Worm (Caenorhabditis elegans) whole organism, mixed stage, embryonic: Measurements from ENCODE around the gene gpa-3.

Experiments used
- M03D4.4 ChIP-seq: sonication (generic microtip); optimal IDR thresholded peaks from 2 replicates; lab custom pipeline; 2017; ENCODE audit warnings: mild to moderate bottlenecking, missing genetic modification characterization, missing compliant biosample characterization
- bed-3 ChIP-seq: fragments of 200-800 bp; sonication (Bioruptor generic); optimal IDR thresholded peaks from 3 replicates; lab custom pipeline; 2018; ENCODE audit warnings: mild to moderate bottlenecking, missing genetic modification characterization, moderate library complexity, missing compliant biosample characterization
- blmp-1 ChIP-seq: fragments of 150-350 bp; optimal IDR thresholded peaks from 2 replicates; lab custom pipeline; 2014; ENCODE audit warnings: missing biosample characterization, missing genetic modification characterization
- ceh-39 ChIP-seq: fragments of 150-350 bp; optimal IDR thresholded peaks from 2 replicates; lab custom pipeline; 2014; ENCODE audit warnings: missing biosample characterization, missing genetic modification characterization
- ceh-43 ChIP-seq: fragments of 200-800 bp; sonication (Bioruptor generic); optimal IDR thresholded peaks from 2 replicates; lab custom pipeline; 2018; ENCODE audit warnings: mild to moderate bottlenecking, missing genetic modification characterization, moderate library complexity, missing compliant biosample characterization
- ceh-83 ChIP-seq: fragments of 200-800 bp; sonication (Bioruptor generic); optimal IDR thresholded peaks from 2 replicates; lab custom pipeline; 2018; ENCODE audit warnings: mild to moderate bottlenecking, missing genetic modification characterization, missing compliant biosample characterization
- ces-1 ChIP-seq: fragments of 150-350 bp; optimal IDR thresholded peaks from 2 replicates; lab custom pipeline; 2014; ENCODE audit warnings: missing biosample characterization, missing genetic modification reagents, missing genetic modification characterization
- cnd-1 ChIP-seq: fragments of 200-800 bp; sonication (Bioruptor generic); optimal IDR thresholded peaks from 2 replicates; lab custom pipeline; 2018; ENCODE audit warnings: mild to moderate bottlenecking, missing genetic modification characterization, missing compliant biosample characterization
- drap-1 ChIP-seq: fragments of 200-800 bp; sonication (Bioruptor generic); optimal IDR thresholded peaks from 3 replicates; lab custom pipeline; 2018; ENCODE audit warnings: mild to moderate bottlenecking, missing genetic modification characterization, missing compliant biosample characterization
- elt-1 ChIP-seq: sonication (generic microtip); optimal IDR thresholded peaks from 2 replicates; lab custom pipeline; 2017; ENCODE audit warnings: missing genetic modification characterization, mild to moderate bottlenecking, missing compliant biosample characterization, antibody characterized with exemption, moderate library complexity, borderline replicate concordance; ENCODE audit not compliant: insufficient read depth
- elt-3 ChIP-seq: fragments of 150-350 bp; optimal IDR thresholded peaks from 2 replicates; lab custom pipeline; 2014; ENCODE audit warnings: missing biosample characterization, missing genetic modification characterization
- flh-1 ChIP-seq: fragments of 200-800 bp; sonication (Bioruptor generic); optimal IDR thresholded peaks from 2 replicates; lab custom pipeline; 2018; ENCODE audit warnings: mild to moderate bottlenecking, missing genetic modification characterization, moderate library complexity, missing compliant biosample characterization
- ham-2 ChIP-seq: fragments of 200-800 bp; sonication (Bioruptor generic); optimal IDR thresholded peaks from 2 replicates; lab custom pipeline; 2018; ENCODE audit warnings: mild to moderate bottlenecking, missing genetic modification characterization, missing compliant biosample characterization
- hlh-1 ChIP-seq: fragments of 150-350 bp; optimal IDR thresholded peaks from 2 replicates; lab custom pipeline; 2014; ENCODE audit warnings: missing biosample characterization, missing genetic modification reagents, missing genetic modification characterization
- lin-13 ChIP-seq: fragments of 150-350 bp; optimal IDR thresholded peaks from 2 replicates; lab custom pipeline; 2014; ENCODE audit warnings: missing biosample characterization, missing genetic modification characterization
- lin-32 ChIP-seq: fragments of 200-800 bp; sonication (Bioruptor generic); optimal IDR thresholded peaks from 2 replicates; lab custom pipeline; 2018; ENCODE audit warnings: mild to moderate bottlenecking, missing genetic modification characterization, missing compliant biosample characterization
- lsy-2 ChIP-seq: fragments of 150-350 bp; optimal IDR thresholded peaks from 2 replicates; lab custom pipeline; 2014; ENCODE audit warnings: missing biosample characterization, missing genetic modification characterization
- mab-5 ChIP-seq: fragments of 150-350 bp; optimal IDR thresholded peaks from 2 replicates; lab custom pipeline; 2014; ENCODE audit warnings: missing biosample characterization, missing genetic modification characterization
- mep-1 ChIP-seq: fragments of 150-350 bp; optimal IDR thresholded peaks from 2 replicates; lab custom pipeline; 2017; ENCODE audit warnings: missing biosample characterization, missing genetic modification reagents, missing genetic modification characterization, inconsistent platforms
- mls-2 ChIP-seq: sonication (generic microtip); optimal IDR thresholded peaks from 2 replicates; lab custom pipeline; 2016; ENCODE audit warnings: mild to moderate bottlenecking, missing genetic modification characterization, moderate library complexity, missing compliant biosample characterization
- nhr-12 ChIP-seq: fragments of 150-350 bp; optimal IDR thresholded peaks from 2 replicates; lab custom pipeline; 2014; ENCODE audit warnings: missing biosample characterization, missing genetic modification characterization
- nhr-2 ChIP-seq: fragments of 150-350 bp; optimal IDR thresholded peaks from 2 replicates; lab custom pipeline; 2014; ENCODE audit warnings: missing biosample characterization, missing genetic modification characterization
- nhr-237 ChIP-seq: fragments of 150-350 bp; optimal IDR thresholded peaks from 2 replicates; lab custom pipeline; 2014; ENCODE audit warnings: missing biosample characterization, missing genetic modification characterization
- nhr-28 ChIP-seq: fragments of 150-350 bp; optimal IDR thresholded peaks from 2 replicates; lab custom pipeline; 2014; ENCODE audit warnings: missing biosample characterization, missing genetic modification characterization
- nhr-76 ChIP-seq: sonication (generic microtip); optimal IDR thresholded peaks from 2 replicates; lab custom pipeline; 2017; ENCODE audit warnings: missing biosample characterization, missing genetic modification characterization
- pha-4 ChIP-seq: fragments of 150-350 bp; optimal IDR thresholded peaks from 2 replicates; lab custom pipeline; 2018; ENCODE audit warnings: missing biosample characterization, missing genetic modification reagents, missing genetic modification characterization
- sem-2 ChIP-seq: fragments of 200-800 bp; sonication (Bioruptor generic); optimal IDR thresholded peaks from 2 replicates; lab custom pipeline; 2018; ENCODE audit warnings: mild to moderate bottlenecking, missing genetic modification characterization, missing compliant biosample characterization
- sptf-1 ChIP-seq: sonication (generic microtip); optimal IDR thresholded peaks from 2 replicates; lab custom pipeline; 2017; ENCODE audit warnings: mild to moderate bottlenecking, missing genetic modification characterization, moderate library complexity, missing compliant biosample characterization
- unc-120 ChIP-seq: sonication (generic microtip); optimal IDR thresholded peaks from 2 replicates; lab custom pipeline; 2017; ENCODE audit warnings: missing genetic modification characterization, missing compliant biosample characterization; ENCODE audit not compliant: poor library complexity, severe bottlenecking
- unc-39 ChIP-seq: fragments of 150-350 bp; optimal IDR thresholded peaks from 2 replicates; lab custom pipeline; 2014; ENCODE audit warnings: missing biosample characterization, missing genetic modification characterization
- unc-62 ChIP-seq: fragments of 150-350 bp; optimal IDR thresholded peaks from 2 replicates; lab custom pipeline; 2014; ENCODE audit warnings: missing biosample characterization, missing genetic modification reagents, missing genetic modification characterization
- ztf-11 ChIP-seq: fragments of 150-350 bp; optimal IDR thresholded peaks from 2 replicates; lab custom pipeline; 2014; ENCODE audit warnings: missing biosample characterization, missing genetic modification characterization

The gpa-3 gene

DNA sequence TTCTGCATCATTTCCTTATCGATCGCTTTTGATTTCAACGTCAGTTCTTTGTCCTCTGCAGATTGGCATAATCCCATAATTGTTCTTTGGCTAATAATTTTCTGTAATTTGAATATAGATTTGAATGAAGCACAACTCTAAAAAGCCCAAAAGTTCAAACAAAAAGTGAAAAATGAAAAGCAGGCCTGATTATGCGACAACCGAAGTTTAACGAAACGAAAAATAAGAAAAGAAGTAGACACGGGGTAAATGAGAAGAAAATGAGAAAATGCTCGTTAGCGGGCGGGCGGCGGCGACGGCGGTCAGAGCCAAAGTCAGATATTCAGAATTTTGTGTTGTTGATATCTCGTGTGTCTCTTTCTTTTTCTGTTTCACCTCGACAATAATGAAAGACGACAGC, at the start of gene gpa-3:
TSS of gene gpa-3 (minus strand) at position 101 of the 400 bp plus-strand sequence.
- TF ChIP-seq flh-1 (no peak), drap-1 (GFP tag; lab: Kevin White, UChicago) (no peak), unc-39 (no peak), unc-120 (no peak), cnd-1 (tag; lab: Kevin White, UChicago) (no peak), hlh-1 (tag; lab: Kevin White, UChicago) (no peak), lin-32 (GFP tag; lab: Kevin White, UChicago) (no peak), nhr-237 (tag; lab: Kevin White, UChicago) (no peak), bed-3 (no peak), lsy-2 (tag; lab: Kevin White, UChicago) (no peak), nhr-28 (tag; lab: Kevin White, UChicago) (no peak), sem-2 (GFP tag; lab: Kevin White, UChicago) (no peak), mls-2 (tag; lab: Kevin White, UChicago) (no peak), ces-1 (GFP tag; lab: Kevin White, UChicago) (no peak), elt-1 (tag; lab: Kevin White, UChicago) (no peak), nhr-2 (no peak), ham-2 (GFP tag; lab: Kevin White, UChicago) (no peak), ceh-39 (tag; lab: Kevin White, UChicago) (no peak)

DNA sequence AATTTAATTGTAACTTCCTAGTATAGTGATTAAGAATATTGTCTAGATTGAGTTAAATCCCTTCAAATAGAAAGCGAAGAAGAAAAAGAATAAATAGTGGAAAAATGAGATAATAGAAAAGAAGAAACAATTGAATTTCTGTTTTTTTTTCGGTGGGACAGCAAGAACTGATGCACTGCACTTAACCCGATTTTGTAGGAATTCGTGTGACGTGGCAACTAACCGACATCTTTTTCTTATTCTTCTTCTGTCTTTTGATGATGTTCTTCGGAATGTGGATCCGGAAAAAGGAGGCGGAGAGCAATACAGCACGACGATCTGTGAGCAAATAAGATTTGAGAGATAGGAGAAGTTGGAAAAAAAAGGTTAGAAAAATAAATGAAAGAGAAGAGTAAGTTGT, 49.3 kb upstream of the gpa-3 start:
- TF ChIP-seq nhr-2 (no peak), ces-1 (GFP tag; lab: Kevin White, UChicago) (peak; percentile 21)

DNA sequence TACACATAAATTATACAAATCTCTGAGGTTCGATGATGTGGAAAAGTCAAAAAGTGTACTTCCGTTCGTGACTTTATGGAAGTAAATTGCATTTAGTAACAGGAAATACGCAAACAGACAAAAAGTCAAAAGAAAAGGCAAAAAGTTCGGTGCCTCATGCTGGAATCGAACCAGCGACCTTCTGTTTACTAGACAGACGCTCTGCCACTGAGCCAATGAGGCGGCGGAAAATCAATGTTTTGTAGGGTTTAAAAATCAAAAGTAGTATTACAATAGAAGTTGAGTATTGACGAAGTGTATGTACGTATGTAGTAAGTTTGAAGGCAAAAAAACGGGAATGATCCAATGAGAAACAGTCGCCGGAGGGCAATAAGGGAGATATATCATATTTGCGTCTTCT, 47.3 kb upstream of the gpa-3 start:
- TF ChIP-seq mep-1, result no peak
- TF ChIP-seq ceh-83, result no peak
- no peak for TF ChIP-seq ceh-43 (GFP tag; lab: Kevin White, UChicago)
- no peak for TF ChIP-seq lin-32 (GFP tag; lab: Kevin White, UChicago)
- no peak for TF ChIP-seq ham-2 (GFP tag; lab: Kevin White, UChicago)
- no peak for TF ChIP-seq nhr-237 (tag; lab: Kevin White, UChicago)
- no peak for TF ChIP-seq ztf-11 (tag; lab: Kevin White, UChicago)
- no peak for TF ChIP-seq ces-1 (GFP tag; lab: Kevin White, UChicago)
- no peak for TF ChIP-seq unc-39
- TF ChIP-seq unc-120, result no peak
- no peak for TF ChIP-seq elt-1 (tag; lab: Kevin White, UChicago)
- no peak for TF ChIP-seq hlh-1 (tag; lab: Kevin White, UChicago)
- no peak for TF ChIP-seq sptf-1 (tag; lab: Kevin White, UChicago)
- TF ChIP-seq nhr-76 (tag; lab: Kevin White, UChicago), result no peak
- TF ChIP-seq ceh-39 (tag; lab: Kevin White, UChicago), result no peak
- TF ChIP-seq flh-1, result no peak
- TF ChIP-seq M03D4.4 (tag; lab: Kevin White, UChicago), result no peak
- TF ChIP-seq lsy-2 (tag; lab: Kevin White, UChicago), result no peak

DNA sequence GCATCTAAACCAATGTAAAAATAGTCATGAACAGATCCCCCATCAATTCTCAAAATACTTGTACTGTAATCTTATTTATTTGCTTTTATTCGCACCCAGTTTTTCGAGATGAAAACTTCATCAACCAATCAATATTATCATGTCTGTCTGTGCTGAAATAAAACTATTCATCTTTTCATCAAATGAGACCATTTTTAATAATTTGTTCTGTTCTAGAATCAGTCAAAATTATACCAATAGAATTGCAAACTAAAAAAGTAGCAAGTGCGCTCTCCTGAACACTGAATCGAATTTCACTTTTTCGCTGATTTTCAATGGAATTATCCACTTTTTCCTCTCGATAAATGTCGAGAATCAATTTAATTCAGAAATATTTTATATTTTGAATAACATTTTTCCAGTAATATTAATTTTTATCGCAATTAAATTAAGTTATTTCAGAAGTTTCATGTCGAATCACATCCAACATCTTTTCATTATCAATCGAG, 40.4 kb upstream of the gpa-3 start, which contains the start of gene trpp-4:
TSS of gene trpp-4 (plus strand) at position 442 of the 488 bp plus-strand sequence.
- TF ChIP-seq drap-1 (GFP tag; lab: Kevin White, UChicago), result no peak
- TF ChIP-seq M03D4.4 (tag; lab: Kevin White, UChicago), result no peak
- peak; percentile 85 for TF ChIP-seq ces-1 (GFP tag; lab: Kevin White, UChicago)

DNA sequence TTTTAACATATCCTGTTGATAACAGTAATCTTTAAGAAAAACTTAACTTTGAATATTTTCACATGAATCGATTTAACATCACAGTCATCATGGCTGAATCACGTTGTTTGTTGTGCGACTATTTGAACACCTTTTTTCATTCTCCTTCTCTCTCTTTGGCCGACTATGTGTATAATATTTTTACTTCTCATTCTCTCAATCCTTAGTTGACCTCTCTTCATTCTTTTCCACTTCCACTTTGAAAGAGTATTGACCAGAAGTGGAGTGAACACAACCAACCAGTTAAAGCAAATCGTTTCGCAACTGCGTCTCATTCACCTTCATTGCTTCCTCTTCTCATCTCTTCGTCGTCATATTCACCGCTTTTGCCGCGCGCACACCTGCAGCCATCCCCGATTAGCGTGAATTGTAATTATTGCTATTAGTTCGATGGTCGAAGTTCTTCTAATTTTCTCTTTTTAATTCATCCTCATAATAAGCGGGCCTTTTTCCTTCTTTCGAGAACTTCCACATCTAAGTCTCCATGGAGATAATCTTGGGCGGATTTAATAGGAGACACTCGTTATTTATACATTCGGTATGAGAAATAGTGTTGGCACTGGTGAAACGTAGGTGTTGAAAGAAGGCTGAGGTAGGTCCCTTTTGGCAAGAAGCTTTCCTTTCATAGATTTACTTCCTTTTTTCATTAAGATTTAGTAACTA, 35.5 kb upstream of the gpa-3 start:
- TF ChIP-seq blmp-1 (tag; lab: Kevin White, UChicago) (no peak), lin-13 (tag; lab: Kevin White, UChicago) (no peak), nhr-237 (tag; lab: Kevin White, UChicago) (no peak), nhr-2 (no peak), pha-4 (tag; lab: Kevin White, UChicago) (no peak), ceh-83 (no peak), ham-2 (GFP tag; lab: Kevin White, UChicago) (peak; percentile 90), ces-1 (GFP tag; lab: Kevin White, UChicago) (no peak), nhr-76 (tag; lab: Kevin White, UChicago) (no peak), nhr-12 (tag; lab: Kevin White, UChicago) (no peak), mls-2 (tag; lab: Kevin White, UChicago) (peak; percentile 51), mab-5 (tag; lab: Kevin White, UChicago) (no peak), ceh-43 (GFP tag; lab: Kevin White, UChicago) (peak; percentile 45), ceh-39 (tag; lab: Kevin White, UChicago) (no peak), mep-1 (no peak), elt-3 (tag; lab: Kevin White, UChicago) (no peak), unc-62 (GFP tag; lab: Kevin White, UChicago) (no peak), unc-39 (no peak)
